Fruit fly (Drosophila melanogaster): ENCODE results near the gene wac.

wac gene

DNA sequence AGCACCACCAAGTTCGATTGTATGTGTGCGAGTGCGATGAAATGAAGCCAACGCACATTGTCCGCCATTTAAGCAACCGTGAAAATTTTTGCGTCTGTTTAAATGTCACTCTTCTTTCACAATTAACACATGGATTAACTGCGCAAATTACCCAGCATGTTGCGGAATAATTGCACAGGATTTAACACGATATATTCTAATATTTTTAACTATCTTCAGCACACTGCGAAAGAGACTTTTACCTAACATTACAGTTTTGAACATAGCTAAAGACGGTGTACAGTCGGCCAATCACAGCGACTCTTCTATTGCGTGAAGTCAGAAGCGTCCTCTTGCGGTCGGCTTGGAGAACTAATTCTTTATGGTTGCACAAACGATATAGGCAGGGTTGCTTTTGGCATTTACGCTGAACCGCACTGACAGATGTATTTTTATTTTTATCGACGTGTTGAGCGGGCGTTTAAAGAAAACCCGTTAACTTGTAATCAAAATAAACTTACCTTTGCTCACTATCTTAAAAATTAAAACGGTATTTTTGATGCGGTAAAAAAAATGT lies 11.3 kb upstream of the wac start (continued):
- TF ChIP-seq CG31224 (GFP tag; IDR thresholded peaks at IDR 0.05) (no peak), sob (GFP tag; IDR thresholded peaks at IDR 0.05) (0 out of 2 replicates have a peak, but pooled peaks have one; percentile 42), CG17186 (GFP tag; optimal IDR thresholded peaks at IDR 0.05) (peak; percentile 67), lola (GFP tag; optimal IDR thresholded peaks at IDR 0.05) (no peak), nerfin-2 (GFP tag; IDR thresholded peaks at IDR 0.05; ENCODE audit: partially characterized antibody) (peak; percentile 55), CG3407 (GFP tag; optimal IDR thresholded peaks at IDR 0.05) (no peak), D19A (tag; optimal IDR thresholded peaks at IDR 0.05) (no peak), CG9932 (GFP tag; IDR thresholded peaks at IDR 0.05) (no peak), CG10431 (GFP tag; optimal IDR thresholded peaks at IDR 0.05) (no peak), CG16815 (GFP tag; optimal IDR thresholded peaks at IDR 0.05) (no peak), sisA (GFP tag; IDR thresholded peaks at IDR 0.05) (no peak), CG2120 (GFP tag; optimal IDR thresholded peaks at IDR 0.05) (peak; percentile 53), chn (GFP tag; optimal IDR thresholded peaks at IDR 0.05) (peak; percentile 18), otp (GFP tag; IDR thresholded peaks at IDR 0.05) (no peak), CG13624 (GFP tag; optimal IDR thresholded peaks at IDR 0.05) (peak; percentile 77), CG11398 (GFP tag; optimal IDR thresholded peaks at IDR 0.05) (no peak), gce (GFP tag; IDR thresholded peaks at IDR 0.05) (0 out of 3 replicates have a peak, but pooled peaks have one; percentile 52), CG31388 (GFP tag; optimal IDR thresholded peaks at IDR 0.05) (no peak), grn (GFP tag; optimal IDR thresholded peaks at IDR 0.05) (no peak), exex (tag; optimal IDR thresholded peaks at IDR 0.05) (no peak), wor (GFP tag; IDR thresholded peaks at IDR 0.05) (no peak), Fer1 (GFP tag; optimal IDR thresholded peaks at IDR 0.05) (no peak), sens-2 (GFP tag; IDR thresholded peaks at IDR 0.05) (0 out of 2 replicates have a peak, but pooled peaks have one; percentile 16), klu (GFP tag; IDR thresholded peaks at IDR 0.05) (no peak), CG16779 (GFP tag; IDR thresholded peaks at IDR 0.05) (no peak), schlank (tag; optimal IDR thresholded peaks at IDR 0.05) (no peak), CG7928 (GFP tag; optimal IDR thresholded peaks at IDR 0.05) (peak; percentile 60), CG4617 (GFP tag; optimal IDR thresholded peaks at IDR 0.05; ENCODE audit: borderline replicate concordance) (peak; percentile 94), kni (GFP tag; optimal IDR thresholded peaks at IDR 0.05) (no peak), HLHmδ (GFP tag; optimal IDR thresholded peaks at IDR 0.05) (no peak), CG9437 (GFP tag; optimal IDR thresholded peaks at IDR 0.05) (peak; percentile 58), zfh2 (GFP tag; optimal IDR thresholded peaks at IDR 0.05) (peak; percentile 43), CG18764 (GFP tag; optimal IDR thresholded peaks at IDR 0.05) (peak; percentile 47), Max (GFP tag; optimal IDR thresholded peaks at IDR 0.05) (no peak), tap (tag; optimal IDR thresholded peaks at IDR 0.05) (no peak), pan (optimal IDR thresholded peaks at IDR 0.05) (no peak), pan (GFP tag; optimal IDR thresholded peaks at IDR 0.05 in 1 of 2, IDR thresholded peaks at IDR 0.05 in 1 of 2) (peak in 1 of 2 experiments; percentile 28), CG10366 (GFP tag; IDR thresholded peaks at IDR 0.05) (no peak), phol (tag; optimal IDR thresholded peaks at IDR 0.05) (peak; percentile 86), ato (GFP tag; IDR thresholded peaks at IDR 0.05; ENCODE audit: partially characterized antibody) (peak; percentile 73), zen2 (GFP tag; IDR thresholded peaks at IDR 0.05; ENCODE audit: partially characterized antibody) (peak; percentile 41; the same call in 2 of the 3 replicates), Lpt (GFP tag; optimal IDR thresholded peaks at IDR 0.05) (no peak), CG9609 (GFP tag; optimal IDR thresholded peaks at IDR 0.05) (peak; percentile 54), ara (GFP tag; IDR thresholded peaks at IDR 0.05) (no peak), Nf-YC (tag; optimal IDR thresholded peaks at IDR 0.05) (peak; percentile 100), Poxn (GFP tag; IDR thresholded peaks at IDR 0.05) (no peak), CG1024 (GFP tag; IDR thresholded peaks at IDR 0.05) (no peak), pzg (GFP tag; optimal IDR thresholded peaks at IDR 0.05) (peak; percentile 92), Chrac-16 (GFP tag; optimal IDR thresholded peaks at IDR 0.05) (peak; percentile 27), ro (GFP tag; IDR thresholded peaks at IDR 0.05) (no peak)

Data from whole organism, embryonic.